Fruit fly (Drosophila melanogaster) whole organism, embryonic: Measurements from ENCODE around the gene Oatp26F.

Experiments used
- CG12071 ChIP-seq: fragments of 200-800 bp; sonication (Bioruptor generic); optimal IDR thresholded peaks from 3 replicates; lab custom pipeline; 2018; ENCODE audit warnings: missing biosample characterization, mild to moderate bottlenecking, missing genetic modification characterization
- CG12236 ChIP-seq: fragments of 200-800 bp; sonication (Bioruptor generic); optimal IDR thresholded peaks from 2 replicates; lab custom pipeline; 2016; ENCODE audit warnings: missing biosample characterization, missing genetic modification characterization
- CG12299 ChIP-seq: fragments of 200-800 bp; sonication (Bioruptor generic); optimal IDR thresholded peaks from 2 replicates; lab custom pipeline; 2018; ENCODE audit warnings: missing biosample characterization, mild to moderate bottlenecking, missing genetic modification characterization
- CG13775 ChIP-seq: fragments of 200-800 bp; sonication (Bioruptor generic); optimal IDR thresholded peaks from 3 replicates; lab custom pipeline; 2017; ENCODE audit warnings: missing biosample characterization, mild to moderate bottlenecking, missing genetic modification characterization
- CG14667 ChIP-seq: fragments of 200-800 bp; sonication (Bioruptor generic); IDR thresholded peaks from 2 replicates; pipeline ENCODE4 v1.3.6; 2022; ENCODE audit warnings: missing biosample characterization, missing genetic modification characterization
- CG15479 ChIP-seq: fragments of 200-800 bp; sonication (Bioruptor generic); optimal IDR thresholded peaks from 3 replicates; lab custom pipeline; 2019; ENCODE audit warnings: missing biosample characterization, mild to moderate bottlenecking, missing genetic modification characterization, moderate library complexity
- CG1602 ChIP-seq: fragments of 200-800 bp; sonication (Bioruptor generic); optimal IDR thresholded peaks from 3 replicates; lab custom pipeline; 2016; ENCODE audit warnings: missing biosample characterization, missing genetic modification characterization
- CG17912 ChIP-seq: fragments of 200-800 bp; sonication (Bioruptor generic); optimal IDR thresholded peaks from 2 replicates; lab custom pipeline; 2018; ENCODE audit warnings: missing biosample characterization, mild to moderate bottlenecking, missing genetic modification characterization
- CG18599 ChIP-seq: fragments of 200-800 bp; sonication (Bioruptor generic); optimal IDR thresholded peaks from 3 replicates; lab custom pipeline; 2017; ENCODE audit warnings: missing biosample characterization, missing genetic modification characterization, mild to moderate bottlenecking, moderate library complexity, missing genetic modification reagents
- CG31441 ChIP-seq: fragments of 200-800 bp; sonication (Bioruptor generic); IDR thresholded peaks from 2 replicates; pipeline ENCODE4 v1.3.6; 2022; ENCODE audit warnings: missing biosample characterization, missing genetic modification characterization
- CG32772 ChIP-seq: fragments of 200-800 bp; sonication (Bioruptor generic); IDR thresholded peaks from 2 replicates; pipeline ENCODE4 v1.3.6; 2022; ENCODE audit warnings: missing biosample characterization, missing genetic modification characterization
- CG3281 ChIP-seq: fragments of 200-800 bp; sonication (Bioruptor generic); optimal IDR thresholded peaks from 3 replicates; lab custom pipeline; 2017; ENCODE audit warnings: missing biosample characterization, mild to moderate bottlenecking, missing genetic modification characterization
- CG3838 ChIP-seq: fragments of 200-800 bp; sonication (Bioruptor generic); optimal IDR thresholded peaks from 3 replicates; lab custom pipeline; 2016; ENCODE audit warnings: missing biosample characterization, missing genetic modification characterization
- CG5953 ChIP-seq: fragments of 200-800 bp; sonication (Bioruptor generic); IDR thresholded peaks from 2 replicates; pipeline ENCODE4 v1.3.6; 2022; ENCODE audit warnings: missing biosample characterization, missing genetic modification characterization
- CG7357 ChIP-seq: fragments of 200-800 bp; sonication (Bioruptor generic); IDR thresholded peaks from 3 replicates; pipeline ENCODE4 v1.3.6; 2022; ENCODE audit warnings: missing biosample characterization, missing genetic modification characterization
- CG7745 ChIP-seq: fragments of 200-800 bp; sonication (Bioruptor generic); optimal IDR thresholded peaks from 2 replicates; lab custom pipeline; 2018; ENCODE audit warnings: missing biosample characterization, mild to moderate bottlenecking, missing genetic modification characterization, moderate library complexity
- CG8290 ChIP-seq, 3 experiments: fragments of 200-800 bp; sonication (Bioruptor generic); optimal IDR thresholded peaks; 2 replicates each; lab custom pipeline; 2016 to 2019; ENCODE audit warnings: missing biosample characterization in 3 of 3, missing genetic modification characterization in 3 of 3, mild to moderate bottlenecking in 2 of 3, moderate library complexity in 1 of 3
- CG8478 ChIP-seq: fragments of >200 bp; optimal IDR thresholded peaks from 2 replicates; lab custom pipeline; 2018
- CG8924 ChIP-seq: fragments of 200-800 bp; optimal IDR thresholded peaks from 3 replicates; lab custom pipeline; 2019; ENCODE audit warnings: missing biosample characterization, mild to moderate bottlenecking, missing genetic modification characterization, moderate library complexity
- Fer1 ChIP-seq: fragments of 200-800 bp; sonication (Bioruptor generic); optimal IDR thresholded peaks from 2 replicates; lab custom pipeline; 2017; ENCODE audit warnings: missing biosample characterization, mild to moderate bottlenecking, missing genetic modification characterization
- HLHmδ ChIP-seq: fragments of 200-800 bp; sonication (Bioruptor generic); optimal IDR thresholded peaks from 2 replicates; lab custom pipeline; 2018; ENCODE audit warnings: missing biosample characterization, mild to moderate bottlenecking, missing genetic modification characterization, moderate library complexity
- Hmr ChIP-seq: fragments of 200-800 bp; sonication (Bioruptor generic); optimal IDR thresholded peaks from 3 replicates; lab custom pipeline; 2017; ENCODE audit warnings: mild to moderate bottlenecking, missing biosample characterization, missing genetic modification reagents, missing genetic modification characterization
- Hr78 ChIP-seq, 2 experiments: fragments of 200-800 bp in 1 of 2; fragments of >200 bp in 1 of 2; sonication (Bioruptor generic) in 1 of 2; optimal IDR thresholded peaks; 2 replicates each; lab custom pipeline; 2017 to 2019; ENCODE audit warnings: missing biosample characterization in 2 of 2, missing genetic modification characterization in 2 of 2, mild to moderate bottlenecking in 1 of 2, moderate library complexity in 1 of 2
- Nf-YB ChIP-seq: fragments of 200-800 bp; sonication (Bioruptor generic); optimal IDR thresholded peaks from 3 replicates; lab custom pipeline; 2019; ENCODE audit warnings: missing biosample characterization, mild to moderate bottlenecking, missing genetic modification characterization, moderate library complexity
- abd-A ChIP-seq: fragments of 200-800 bp; sonication (Bioruptor generic); optimal IDR thresholded peaks from 3 replicates; lab custom pipeline; 2019; ENCODE audit warnings: missing biosample characterization, mild to moderate bottlenecking, missing genetic modification characterization, moderate library complexity
- amos ChIP-seq: fragments of 200-800 bp; sonication (Bioruptor generic); IDR thresholded peaks from 2 replicates; pipeline ENCODE4 v1.3.6; 2022; ENCODE audit warnings: missing biosample characterization, missing genetic modification characterization; ENCODE audit not compliant: partially characterized antibody
- cas ChIP-seq: fragments of 200-800 bp; sonication (Bioruptor generic); IDR thresholded peaks from 2 replicates; pipeline ENCODE4 v1.3.6; 2022; ENCODE audit warnings: missing biosample characterization, missing genetic modification characterization
- cwo ChIP-seq: fragments of 200-800 bp; sonication (Bioruptor generic); optimal IDR thresholded peaks from 3 replicates; lab custom pipeline; 2017; ENCODE audit warnings: missing biosample characterization, missing genetic modification characterization, mild to moderate bottlenecking, moderate library complexity, missing genetic modification reagents
- eve ChIP-seq, 2 experiments: fragments of >200 bp; optimal IDR thresholded peaks; 2 replicates each; lab custom pipeline; 2017; ENCODE audit warnings: missing biosample characterization in 2 of 2, missing genetic modification characterization in 2 of 2
- grn ChIP-seq: fragments of 200-800 bp; sonication (Bioruptor generic); optimal IDR thresholded peaks from 3 replicates; lab custom pipeline; 2017; ENCODE audit warnings: missing biosample characterization, missing genetic modification characterization
- ham ChIP-seq: fragments of 200-800 bp; sonication (Bioruptor generic); IDR thresholded peaks from 2 replicates; pipeline ENCODE4 v1.3.6; 2022; ENCODE audit warnings: missing biosample characterization, missing genetic modification characterization
- hb ChIP-seq: fragments of 200-800 bp; sonication (Bioruptor generic); IDR thresholded peaks from 3 replicates; pipeline ENCODE4 v1.3.6; 2022; ENCODE audit warnings: missing biosample characterization, missing genetic modification characterization; ENCODE audit not compliant: partially characterized antibody
- hth ChIP-seq: fragments of >200 bp; optimal IDR thresholded peaks from 2 replicates; lab custom pipeline; 2017; ENCODE audit warnings: inconsistent platforms
- inv ChIP-seq: fragments of 200-800 bp; sonication (Bioruptor generic); IDR thresholded peaks from 2 replicates; pipeline ENCODE4 v1.3.6; 2022; ENCODE audit warnings: missing biosample characterization, missing genetic modification characterization; ENCODE audit not compliant: partially characterized antibody
- lab ChIP-seq: fragments of 200-800 bp; sonication (Bioruptor generic); optimal IDR thresholded peaks from 3 replicates; lab custom pipeline; 2017; ENCODE audit warnings: missing biosample characterization, missing genetic modification characterization, mild to moderate bottlenecking, moderate library complexity, missing genetic modification reagents
- nom ChIP-seq: fragments of 200-800 bp; sonication (Bioruptor generic); optimal IDR thresholded peaks from 2 replicates; lab custom pipeline; 2017; ENCODE audit warnings: missing biosample characterization, missing genetic modification characterization, mild to moderate bottlenecking, moderate library complexity, missing genetic modification reagents
- peb ChIP-seq: fragments of 200-800 bp; sonication (Bioruptor generic); IDR thresholded peaks from 2 replicates; pipeline ENCODE4 v1.3.6; 2022; ENCODE audit warnings: missing biosample characterization, missing genetic modification characterization
- phol ChIP-seq: fragments of 200-800 bp; sonication (Bioruptor generic); optimal IDR thresholded peaks from 3 replicates; lab custom pipeline; 2018; ENCODE audit warnings: missing biosample characterization, mild to moderate bottlenecking, missing genetic modification characterization, moderate library complexity
- pzg ChIP-seq: fragments of 200-800 bp; sonication (Bioruptor generic); optimal IDR thresholded peaks from 3 replicates; lab custom pipeline; 2018; ENCODE audit warnings: missing biosample characterization, mild to moderate bottlenecking, missing genetic modification characterization, moderate library complexity
- ro ChIP-seq: fragments of 200-800 bp; sonication (Bioruptor generic); IDR thresholded peaks from 2 replicates; pipeline ENCODE4 v1.3.6; 2022; ENCODE audit warnings: missing biosample characterization, missing genetic modification characterization
- run ChIP-seq: fragments of 200-800 bp; sonication (Bioruptor generic); optimal IDR thresholded peaks from 3 replicates; lab custom pipeline; 2018; ENCODE audit warnings: missing biosample characterization, mild to moderate bottlenecking, missing genetic modification characterization
- sens-2 ChIP-seq: fragments of 200-800 bp; sonication (Bioruptor generic); IDR thresholded peaks from 2 replicates; pipeline ENCODE4 v1.3.6; 2022; ENCODE audit warnings: missing biosample characterization, missing genetic modification characterization
- sisA ChIP-seq: fragments of 200-800 bp; sonication (Bioruptor generic); IDR thresholded peaks from 2 replicates; pipeline ENCODE4 v1.3.6; 2022; ENCODE audit warnings: missing biosample characterization, missing genetic modification characterization
- slbo ChIP-seq: fragments of 200-800 bp; sonication (Bioruptor generic); IDR thresholded peaks from 2 replicates; pipeline ENCODE4 v1.3.6; 2022; ENCODE audit warnings: missing biosample characterization, missing genetic modification characterization
- wdn ChIP-seq: fragments of 200-800 bp; sonication (Bioruptor generic); IDR thresholded peaks from 2 replicates; pipeline ENCODE4 v1.3.6; 2022; ENCODE audit warnings: missing biosample characterization, missing genetic modification characterization
- wek ChIP-seq: fragments of 200-800 bp; sonication (Bioruptor generic); optimal IDR thresholded peaks from 3 replicates; lab custom pipeline; 2018; ENCODE audit warnings: missing biosample characterization, mild to moderate bottlenecking, missing genetic modification characterization, moderate library complexity

Gene Oatp26F

DNA sequence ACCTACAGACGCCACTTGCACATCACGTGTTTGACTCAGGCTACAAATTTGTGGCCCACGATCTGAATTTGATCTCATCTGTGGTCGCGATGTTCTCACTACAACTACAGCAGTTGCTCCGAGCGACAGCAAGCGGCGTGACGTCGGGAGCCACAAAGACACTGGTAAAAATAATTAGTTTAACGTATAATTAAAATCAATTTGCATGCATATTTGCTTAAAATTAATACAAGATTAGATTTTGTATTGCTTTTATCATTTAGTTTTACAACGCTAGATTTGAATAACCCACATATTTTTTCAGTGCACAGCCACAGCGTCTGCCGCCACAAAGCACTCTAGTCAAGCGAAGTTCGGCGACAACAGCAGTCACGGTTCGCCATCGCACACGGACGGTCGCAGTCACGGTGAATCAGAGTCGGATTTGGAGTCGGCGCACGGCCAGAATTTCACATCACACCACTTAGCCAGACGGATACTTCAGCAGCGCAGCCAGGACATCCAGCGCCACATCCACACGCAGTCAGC is 19.7 kb downstream of the Oatp26F start (continued):
- TF ChIP-seq phol (tag; lab: Kevin White, UChicago) (peak; percentile 100), lab (GFP tag; lab: Kevin White, UChicago) (peak; percentile 100), Hmr (GFP tag; lab: Kevin White, UChicago) (peak; percentile 100), CG3838 (GFP tag; lab: Kevin White, UChicago) (peak; percentile 100), cas (peak; percentile 100), cwo (GFP tag; lab: Kevin White, UChicago) (peak; percentile 100), CG1602 (peak; percentile 100), CG12299 (peak; percentile 100), CG31441 (peak; percentile 100), CG8290 (GFP tag; optimal IDR thresholded peaks at IDR 0.05; lab: Kevin White, UChicago) (peak; percentile 100), CG8290 (tag; optimal IDR thresholded peaks at IDR 0.05; lab: Kevin White, UChicago) (peak; percentile 100), CG3281 (GFP tag; lab: Kevin White, UChicago) (peak; percentile 100), abd-A (tag; lab: Kevin White, UChicago) (peak; percentile 100), run (tag; lab: Kevin White, UChicago) (peak; percentile 100), hb (GFP tag; lab: Robert Waterston, UW) (no peak), CG15479 (GFP tag; lab: Kevin White, UChicago) (peak; percentile 81), CG13775 (GFP tag; lab: Kevin White, UChicago) (peak; percentile 100), Fer1 (peak; percentile 100), sens-2 (peak; percentile 100), slbo (peak; percentile 100), CG7745 (peak; percentile 94), Hr78 (GFP tag; optimal IDR thresholded peaks at IDR 0.05; lab: Kevin White, UChicago) (peak in 1 of 2 experiments; percentile 99), Nf-YB (GFP tag; lab: Kevin White, UChicago) (peak; percentile 94), grn (GFP tag; lab: Kevin White, UChicago) (peak; percentile 100), CG7357 (GFP tag; lab: Robert Waterston, UW) (peak; percentile 99), CG8924 (peak; percentile 100), pzg (GFP tag; lab: Kevin White, UChicago) (peak; percentile 78), sisA (GFP tag; lab: Robert Waterston, UW) (peak; percentile 100), hth (lab: Kevin White, UChicago) (no peak), ham (GFP tag; lab: Robert Waterston, UW) (peak; percentile 100), CG17912 (GFP tag; lab: Kevin White, UChicago) (peak; percentile 100), CG5953 (GFP tag; lab: Robert Waterston, UW) (peak; percentile 100), CG18599 (GFP tag; lab: Kevin White, UChicago) (peak; percentile 100), CG12236 (peak; percentile 100), amos (GFP tag; lab: Robert Waterston, UW) (peak; percentile 45; the same call in 1 of the 2 replicates), peb (GFP tag; lab: Robert Waterston, UW) (peak; percentile 100), inv (GFP tag; lab: Robert Waterston, UW) (0 out of 2 replicates have a peak, but pooled peaks have one; percentile 38), wek (GFP tag; lab: Kevin White, UChicago) (peak; percentile 99), CG32772 (GFP tag; lab: Robert Waterston, UW) (peak; percentile 100), wdn (peak; percentile 100), ro (GFP tag; lab: Robert Waterston, UW) (peak; percentile 100), nom (peak; percentile 100), CG12071 (GFP tag; lab: Kevin White, UChicago) (peak; percentile 100), CG8478 (lab: Kevin White, UChicago) (no peak), CG14667 (GFP tag; lab: Robert Waterston, UW) (peak; percentile 100), HLHmδ (GFP tag; lab: Kevin White, UChicago) (peak; percentile 94), eve (GFP tag; optimal IDR thresholded peaks at IDR 0.05; lab: Kevin White, UChicago) (peak; percentile 43 to 100)
